Worm (Caenorhabditis elegans) whole organism, L4/young adult: Measurements from ENCODE around the gene srh-10.
"Not testable (repeated sequence)": the region's sequence is repeated elsewhere in the genome, so short reads cannot be mapped to it uniquely, and the experiment has no call there.

Experiments
- W03F9.2 ChIP-seq: fragments of 150-350 bp; optimal IDR thresholded peaks from 2 replicates; lab custom pipeline; 2014; ENCODE audit warnings: missing biosample characterization, missing genetic modification characterization
- dao-5 ChIP-seq: sonication (generic microtip); optimal IDR thresholded peaks from 2 replicates; lab custom pipeline; 2016; ENCODE audit warnings: missing genotype, missing genetic modification characterization, moderate library complexity, missing compliant biosample characterization
- him-1 ChIP-seq: sonication (generic microtip); optimal IDR thresholded peaks from 2 replicates; lab custom pipeline; 2016; ENCODE audit warnings: missing genotype, missing genetic modification reagents, missing genetic modification characterization, missing compliant biosample characterization

The srh-10 gene

DNA sequence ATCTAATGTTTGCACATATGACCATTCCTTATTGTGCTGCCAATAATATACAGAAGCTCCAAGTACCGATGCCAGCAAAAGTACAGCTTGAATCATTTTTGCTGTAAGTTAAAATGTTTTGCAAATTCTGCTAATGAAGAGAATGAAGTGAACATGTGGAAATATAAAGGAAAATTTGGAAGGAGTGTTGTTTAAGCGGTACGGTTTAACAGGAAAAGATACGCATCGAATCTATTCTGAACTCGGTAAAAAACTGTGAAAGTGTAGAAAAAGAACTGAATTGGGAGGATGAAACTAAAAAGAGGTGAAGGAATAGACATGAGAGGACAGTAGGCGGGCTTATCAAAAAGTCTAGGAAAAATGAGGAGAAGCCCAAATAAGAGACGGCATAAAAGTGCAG lies 3.6 kb downstream of the srh-10 start, which contains the start of gene Y38A10A.2:
Gene Y38A10A.2, minus strand, starts transcription at position 101 of the 400 bp plus-strand sequence.
- TF ChIP-seq dao-5 (tag; lab: Kevin White, UChicago) (no peak), W03F9.2 (no peak), him-1 (no peak)

- TF ChIP-seq dao-5 (tag; lab: Kevin White, UChicago) (no peak), him-1 (no peak), W03F9.2 (no peak)
Observed at ce11 chrV:6055289-6055688, 11.7 kb downstream of the srh-10 start, which contains the start of gene srd-20. TSS of gene srd-20 (plus strand) at chrV:6055589.

ce11 chrV:6053188-6053687 lies 13.7 kb downstream of the srh-10 start, which contains the start of gene seip-1:
TSS of gene seip-1 (minus strand) at chrV:6053238.
- TF ChIP-seq dao-5 (tag; lab: Kevin White, UChicago): no peak
- TF ChIP-seq him-1: peak; percentile 56
- peak; percentile 92 for TF ChIP-seq W03F9.2

DNA sequence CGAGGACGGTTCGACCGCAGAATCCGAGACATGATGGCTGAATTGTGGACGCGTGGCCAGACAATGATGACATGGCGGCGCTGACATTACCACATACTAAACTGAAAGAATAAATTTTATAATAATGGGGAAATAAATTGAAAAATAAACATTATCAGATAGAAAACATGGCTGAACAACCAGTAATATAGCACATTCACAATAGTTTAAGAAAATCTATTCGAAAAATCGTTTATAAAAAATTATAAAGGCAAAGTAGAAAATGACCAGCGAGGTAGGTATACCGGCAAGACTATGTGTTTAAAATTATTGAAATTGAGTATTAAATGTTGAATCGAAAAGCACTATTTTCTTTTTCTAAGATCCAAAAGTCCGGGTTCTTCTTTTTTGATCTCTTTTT lies 15.8 kb downstream of the srh-10 start, which contains the start of gene jamp-1:
Gene jamp-1, minus strand, starts transcription at position 101 of the 400 bp plus-strand sequence.
- no peak for TF ChIP-seq dao-5 (tag; lab: Kevin White, UChicago)
- TF ChIP-seq W03F9.2: no peak
- TF ChIP-seq him-1: no peak

DNA sequence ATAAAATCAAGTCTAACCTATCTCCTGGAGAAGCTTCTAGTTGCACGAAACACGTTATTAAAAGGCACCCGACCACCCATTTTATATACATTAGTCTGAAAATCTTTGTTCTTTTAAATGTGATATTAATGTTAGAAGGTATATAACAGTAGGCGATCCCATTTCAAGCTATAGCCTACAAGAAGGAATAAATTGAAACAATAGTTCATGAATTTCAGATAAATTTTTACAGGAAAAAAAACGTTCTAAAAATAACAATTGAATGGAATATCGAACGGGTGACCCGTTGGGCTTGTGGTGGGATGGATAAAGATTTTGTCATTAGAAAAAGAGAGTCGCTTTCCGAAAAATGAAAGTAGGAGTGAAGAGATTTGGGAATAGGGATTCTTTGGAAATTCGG lies 19.1 kb downstream of the srh-10 start, which contains the start of gene pgap-3:
Gene pgap-3, minus strand, starts transcription at position 101 of the 400 bp plus-strand sequence.
- no peak for TF ChIP-seq W03F9.2
- TF ChIP-seq him-1: no peak
- TF ChIP-seq dao-5 (tag; lab: Kevin White, UChicago): no peak

DNA sequence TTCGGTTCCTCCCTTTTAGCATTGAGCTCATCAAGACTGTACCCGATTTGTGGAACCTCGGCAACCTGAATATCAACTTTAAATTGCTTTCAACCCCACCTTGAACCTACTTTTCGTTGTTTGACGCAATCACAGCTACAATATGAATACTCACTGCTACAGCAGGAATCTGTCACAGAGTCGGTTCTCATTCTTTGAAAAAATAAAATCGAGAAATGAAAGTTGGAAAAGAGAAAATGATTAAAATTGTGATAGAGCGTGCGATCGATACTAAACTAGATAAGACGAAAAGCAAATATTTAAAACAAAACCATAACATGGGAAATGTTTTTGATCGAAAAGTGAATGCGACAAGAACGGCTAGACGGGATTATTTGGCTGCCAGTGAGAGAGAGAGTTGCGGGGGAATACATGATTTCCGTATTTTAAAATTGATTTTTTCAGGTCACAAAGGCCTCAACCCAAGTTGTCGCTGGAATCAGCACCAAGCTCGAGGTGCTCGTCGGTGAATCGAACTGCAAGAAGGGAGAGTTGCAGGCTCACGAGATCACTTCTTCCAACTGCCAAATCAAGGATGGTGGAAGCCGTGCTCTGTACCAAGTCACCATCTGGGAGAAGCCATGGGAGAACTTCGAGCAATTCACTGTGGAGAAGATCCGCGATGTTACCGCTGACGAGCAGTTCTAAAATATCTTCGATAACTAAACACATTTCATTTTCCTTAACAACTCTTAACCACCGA lies 21.9 kb downstream of the srh-10 start, which contains the start of gene R01B10.3:
Gene R01B10.3, minus strand, starts transcription at position 277 of the 742 bp plus-strand sequence.
- TF ChIP-seq dao-5 (tag; lab: Kevin White, UChicago) (no peak), W03F9.2 (no peak), him-1 (no peak)

DNA sequence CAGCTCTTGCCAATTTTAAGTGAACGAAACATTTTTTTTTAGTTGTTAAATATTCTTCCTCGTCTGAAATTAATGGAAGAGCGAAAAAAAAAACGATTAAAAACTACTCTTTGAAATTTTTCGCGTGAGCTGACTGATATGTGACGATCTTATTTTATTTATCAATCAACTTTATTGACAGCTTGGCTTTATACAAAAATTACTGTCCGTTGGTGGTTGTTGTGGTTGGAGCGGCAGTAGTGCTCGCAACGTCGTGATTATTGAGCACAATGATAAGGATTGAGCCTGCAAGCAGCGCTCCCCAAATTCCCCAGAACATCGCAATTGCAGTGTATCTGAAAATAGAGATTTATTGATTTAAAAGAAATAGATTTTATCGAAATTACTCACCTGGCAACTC lies 22.5 kb downstream of the srh-10 start:
- TF ChIP-seq him-1 (no peak), W03F9.2 (no peak), dao-5 (tag; lab: Kevin White, UChicago) (no peak)

- no peak for TF ChIP-seq dao-5 (tag; lab: Kevin White, UChicago)
- TF ChIP-seq him-1: no peak
- no peak for TF ChIP-seq W03F9.2
Observed at ce11 chrV:6043275-6044271, 23.4 kb downstream of the srh-10 start, which contains the start of gene cpi-2. TSS of gene cpi-2 (plus strand) at chrV:6044062.

ce11 chrV:6041375-6041774 lies 25.6 kb downstream of the srh-10 start, which contains the start of gene R01B10.2:
TSS of gene R01B10.2 (minus strand) at chrV:6041475.
- TF ChIP-seq him-1: no peak
- no peak for TF ChIP-seq dao-5 (tag; lab: Kevin White, UChicago)
- no peak for TF ChIP-seq W03F9.2

- not testable (repeated sequence) for TF ChIP-seq W03F9.2; dao-5 (tag; lab: Kevin White, UChicago); him-1
Observed at ce11 chrV:6038405-6039151, 28.4 kb downstream of the srh-10 start, which contains the start of gene F29G9.1. TSS of gene F29G9.1 (plus strand) at chrV:6039101.

ce11 chrV:6036547-6036946 lies 30.4 kb downstream of the srh-10 start:
- TF ChIP-seq dao-5 (tag; lab: Kevin White, UChicago) (no peak), W03F9.2 (no peak), him-1 (no peak)

DNA sequence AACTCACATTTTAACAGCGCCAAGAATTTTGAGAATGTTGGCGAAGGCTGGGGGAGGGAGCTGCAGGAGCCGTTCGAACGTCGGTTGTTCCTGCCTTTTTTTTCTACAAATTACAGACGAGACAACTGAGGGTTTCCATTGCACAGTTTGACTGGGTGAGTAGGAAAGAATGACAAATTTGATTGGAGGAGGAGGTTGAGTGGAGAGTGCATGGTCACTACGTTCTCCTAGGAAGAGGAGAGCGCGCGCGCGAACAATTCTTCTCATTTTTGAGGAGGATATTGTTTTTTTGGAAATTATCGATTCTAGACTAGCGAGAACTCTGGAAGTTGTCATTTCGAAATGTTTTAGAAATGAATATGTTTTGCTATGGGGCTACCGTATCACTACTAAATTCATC lies 32.2 kb downstream of the srh-10 start, which contains the start of gene dhs-17:
Gene dhs-17, minus strand, starts transcription at position 101 of the 400 bp plus-strand sequence.
- TF ChIP-seq W03F9.2: no peak
- no peak for TF ChIP-seq dao-5 (tag; lab: Kevin White, UChicago)
- TF ChIP-seq him-1: no peak

ce11 chrV:6033512-6033911 lies 33.4 kb downstream of the srh-10 start:
- TF ChIP-seq dao-5 (tag; lab: Kevin White, UChicago) (no peak), W03F9.2 (no peak), him-1 (no peak)
